Worm (Caenorhabditis elegans): ENCODE data around the gene ZK632.9.

DNA sequence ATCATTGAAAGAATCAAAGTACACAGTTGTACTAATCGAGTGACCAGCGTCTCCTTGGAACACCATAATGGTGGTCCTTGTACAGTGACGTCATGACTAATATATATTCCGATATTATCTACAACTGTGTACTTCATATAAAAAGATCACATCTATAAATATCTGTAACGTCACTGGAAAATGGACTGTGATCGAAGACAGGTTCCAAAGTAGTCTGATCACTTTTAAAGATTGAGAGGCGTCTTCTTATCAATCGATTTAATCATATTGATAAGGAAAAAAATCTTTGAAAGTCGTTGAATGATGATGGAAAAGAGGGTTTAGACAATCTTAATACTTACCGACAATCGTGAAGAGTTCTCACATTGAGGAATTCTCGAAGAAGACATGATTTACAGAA lies 32.8 kb upstream of the ZK632.9 start:
- no peak for TF ChIP-seq fkh-10 (GFP tag; optimal IDR thresholded peaks at IDR 0.05)
- TF ChIP-seq nhr-11 (tag; optimal IDR thresholded peaks at IDR 0.05), result no peak
- TF ChIP-seq ceh-82 (tag; optimal IDR thresholded peaks at IDR 0.05), result no peak
- TF ChIP-seq pqm-1 (tag; optimal IDR thresholded peaks at IDR 0.05), result peak; percentile 68
- TF ChIP-seq unc-62 (GFP tag; optimal IDR thresholded peaks at IDR 0.05), result no peak
- no peak for TF ChIP-seq zag-1 (tag; optimal IDR thresholded peaks at IDR 0.05)
- no peak for TF ChIP-seq ama-1 (optimal IDR thresholded peaks at IDR 0.05)
- no peak for TF ChIP-seq ztf-11 (tag; optimal IDR thresholded peaks at IDR 0.05)
- no peak for TF ChIP-seq nhr-28 (tag; optimal IDR thresholded peaks at IDR 0.05)
- TF ChIP-seq unc-39 (tag; optimal IDR thresholded peaks at IDR 0.05), result no peak
- no peak for TF ChIP-seq mdl-1 (tag; optimal IDR thresholded peaks at IDR 0.05)
- TF ChIP-seq nhr-237 (tag; optimal IDR thresholded peaks at IDR 0.05), result no peak

All from whole organism, L3 larva.